Fruit fly (Drosophila melanogaster) whole organism, embryonic: ENCODE results near the gene Cks85A.

Source experiments
- Aef1 ChIP-seq: fragments of 200-800 bp; sonication (Bioruptor generic); IDR thresholded peaks from 3 replicates; pipeline ENCODE4 v1.3.6; 2022; ENCODE audit warnings: missing biosample characterization, missing genetic modification characterization
- CG10209 ChIP-seq: fragments of 200-800 bp; sonication (Bioruptor generic); optimal IDR thresholded peaks from 3 replicates; lab custom pipeline; 2017; ENCODE audit warnings: missing biosample characterization, mild to moderate bottlenecking, missing genetic modification characterization, missing genetic modification reagents
- CG10979 ChIP-seq: fragments of 200-800 bp; sonication (Bioruptor generic); optimal IDR thresholded peaks from 2 replicates; lab custom pipeline; 2018; ENCODE audit warnings: missing biosample characterization, mild to moderate bottlenecking, missing genetic modification characterization, moderate library complexity
- CG11398 ChIP-seq: fragments of 200-800 bp; sonication (Bioruptor generic); optimal IDR thresholded peaks from 2 replicates; lab custom pipeline; 2016; ENCODE audit warnings: missing biosample characterization, missing genetic modification characterization
- CG12659 ChIP-seq: fragments of 200-800 bp; sonication (Bioruptor generic); optimal IDR thresholded peaks from 3 replicates; lab custom pipeline; 2017; ENCODE audit warnings: mild to moderate bottlenecking, missing biosample characterization, missing genetic modification reagents, missing genetic modification characterization
- CG15514 ChIP-seq: fragments of 200-800 bp; sonication (Bioruptor generic); optimal IDR thresholded peaks from 3 replicates; lab custom pipeline; 2017; ENCODE audit warnings: missing biosample characterization, missing genetic modification characterization, mild to moderate bottlenecking, moderate library complexity, missing genetic modification reagents
- CG17385 ChIP-seq: fragments of 200-800 bp; sonication (Bioruptor generic); optimal IDR thresholded peaks from 3 replicates; lab custom pipeline; 2018; ENCODE audit warnings: missing biosample characterization, mild to moderate bottlenecking, missing genetic modification characterization
- CG17829 ChIP-seq: fragments of 200-800 bp; optimal IDR thresholded peaks from 2 replicates; lab custom pipeline; 2019; ENCODE audit warnings: missing biosample characterization, mild to moderate bottlenecking, missing genetic modification characterization, moderate library complexity
- CG18599 ChIP-seq: fragments of 200-800 bp; sonication (Bioruptor generic); optimal IDR thresholded peaks from 3 replicates; lab custom pipeline; 2017; ENCODE audit warnings: missing biosample characterization, missing genetic modification characterization, mild to moderate bottlenecking, moderate library complexity, missing genetic modification reagents
- CG18619 ChIP-seq: fragments of 200-800 bp; sonication (Bioruptor generic); optimal IDR thresholded peaks from 3 replicates; lab custom pipeline; 2017; ENCODE audit warnings: missing biosample characterization, mild to moderate bottlenecking, missing genetic modification characterization
- CG2120 ChIP-seq: fragments of 200-800 bp; sonication (Bioruptor generic); optimal IDR thresholded peaks from 3 replicates; lab custom pipeline; 2016; ENCODE audit warnings: missing biosample characterization, missing genetic modification characterization
- CG2712 ChIP-seq: fragments of 200-800 bp; optimal IDR thresholded peaks from 3 replicates; lab custom pipeline; 2019; ENCODE audit warnings: missing biosample characterization, mild to moderate bottlenecking, missing genetic modification characterization, moderate library complexity
- CG31441 ChIP-seq: fragments of 200-800 bp; sonication (Bioruptor generic); IDR thresholded peaks from 2 replicates; pipeline ENCODE4 v1.3.6; 2022; ENCODE audit warnings: missing biosample characterization, missing genetic modification characterization
- CG3281 ChIP-seq: fragments of 200-800 bp; sonication (Bioruptor generic); optimal IDR thresholded peaks from 3 replicates; lab custom pipeline; 2017; ENCODE audit warnings: missing biosample characterization, mild to moderate bottlenecking, missing genetic modification characterization
- CG34422 ChIP-seq: fragments of 200-800 bp; sonication (Bioruptor generic); IDR thresholded peaks from 3 replicates; pipeline ENCODE4 v1.3.6; 2022; ENCODE audit warnings: missing biosample characterization, missing genetic modification characterization
- CG4854 ChIP-seq: fragments of 200-800 bp; sonication (Bioruptor generic); optimal IDR thresholded peaks from 2 replicates; lab custom pipeline; 2016; ENCODE audit warnings: missing biosample characterization, missing genetic modification characterization, inconsistent platforms
- CG6813 ChIP-seq: fragments of 200-800 bp; sonication (Bioruptor generic); optimal IDR thresholded peaks from 2 replicates; lab custom pipeline; 2017; ENCODE audit warnings: missing biosample characterization, missing genetic modification characterization, mild to moderate bottlenecking, moderate library complexity, missing genetic modification reagents
- CG6854 ChIP-seq: fragments of 200-800 bp; sonication (Bioruptor generic); optimal IDR thresholded peaks from 3 replicates; lab custom pipeline; 2017; ENCODE audit warnings: missing biosample characterization, mild to moderate bottlenecking, missing genetic modification characterization
- CG7839 ChIP-seq: fragments of 200-800 bp; sonication (Bioruptor generic); optimal IDR thresholded peaks from 3 replicates; lab custom pipeline; 2018; ENCODE audit warnings: missing biosample characterization, mild to moderate bottlenecking, missing genetic modification characterization, moderate library complexity
- CG9437 ChIP-seq: fragments of 200-800 bp; sonication (Bioruptor generic); optimal IDR thresholded peaks from 2 replicates; lab custom pipeline; 2018; ENCODE audit warnings: missing biosample characterization, mild to moderate bottlenecking, missing genetic modification characterization
- CoRest ChIP-seq: fragments of 200-800 bp; sonication (Bioruptor generic); optimal IDR thresholded peaks from 3 replicates; lab custom pipeline; 2018; ENCODE audit warnings: missing biosample characterization, mild to moderate bottlenecking, missing genetic modification characterization, moderate library complexity
- Dad ChIP-seq: fragments of 200-800 bp; sonication (Bioruptor generic); optimal IDR thresholded peaks from 3 replicates; lab custom pipeline; 2016; ENCODE audit warnings: missing biosample characterization, missing genetic modification characterization
- Drgx ChIP-seq: fragments of 200-800 bp; sonication (Bioruptor generic); IDR thresholded peaks from 2 replicates; pipeline ENCODE4 v1.3.6; 2022; ENCODE audit warnings: missing biosample characterization, missing genetic modification characterization
- Fer3 ChIP-seq: fragments of 200-800 bp; sonication (Bioruptor generic); optimal IDR thresholded peaks from 2 replicates; lab custom pipeline; 2018; ENCODE audit warnings: missing biosample characterization, mild to moderate bottlenecking, missing genetic modification characterization, moderate library complexity
- HHEX ChIP-seq: fragments of 200-800 bp; sonication (Bioruptor generic); optimal IDR thresholded peaks from 3 replicates; lab custom pipeline; 2017; ENCODE audit warnings: missing biosample characterization, mild to moderate bottlenecking, missing genetic modification characterization, missing genetic modification reagents
- Hand ChIP-seq: fragments of 200-800 bp; sonication (Bioruptor generic); optimal IDR thresholded peaks from 2 replicates; lab custom pipeline; 2017; ENCODE audit warnings: mild to moderate bottlenecking, missing biosample characterization, missing genetic modification reagents, missing genetic modification characterization
- Hmr ChIP-seq: fragments of 200-800 bp; sonication (Bioruptor generic); optimal IDR thresholded peaks from 3 replicates; lab custom pipeline; 2017; ENCODE audit warnings: mild to moderate bottlenecking, missing biosample characterization, missing genetic modification reagents, missing genetic modification characterization
- Meics ChIP-seq: fragments of 200-800 bp; sonication (Bioruptor generic); optimal IDR thresholded peaks from 2 replicates; lab custom pipeline; 2017; ENCODE audit warnings: missing biosample characterization, mild to moderate bottlenecking, missing genetic modification characterization
- NK7.1 ChIP-seq: fragments of 200-800 bp; sonication (Bioruptor generic); optimal IDR thresholded peaks from 3 replicates; lab custom pipeline; 2016; ENCODE audit warnings: missing biosample characterization, missing genetic modification characterization
- Nf-YB ChIP-seq: fragments of 200-800 bp; sonication (Bioruptor generic); optimal IDR thresholded peaks from 3 replicates; lab custom pipeline; 2019; ENCODE audit warnings: missing biosample characterization, mild to moderate bottlenecking, missing genetic modification characterization, moderate library complexity
- Sox102F ChIP-seq: fragments of 200-800 bp; sonication (Bioruptor generic); optimal IDR thresholded peaks from 2 replicates; lab custom pipeline; 2018; ENCODE audit warnings: missing biosample characterization, mild to moderate bottlenecking, missing genetic modification characterization, moderate library complexity
- Ssrp ChIP-seq: fragments of 200-800 bp; sonication (Bioruptor generic); optimal IDR thresholded peaks from 2 replicates; lab custom pipeline; 2018; ENCODE audit warnings: missing biosample characterization, mild to moderate bottlenecking, missing genetic modification characterization, moderate library complexity
- ap ChIP-seq: fragments of 200-800 bp; sonication (Bioruptor generic); IDR thresholded peaks from 2 replicates; pipeline ENCODE4 v1.3.6; 2022; ENCODE audit warnings: missing biosample characterization, missing genetic modification characterization
- bcd ChIP-seq: fragments of 200-800 bp; sonication (Bioruptor generic); optimal IDR thresholded peaks from 2 replicates; lab custom pipeline; 2017; ENCODE audit warnings: missing biosample characterization, mild to moderate bottlenecking, missing genetic modification characterization
- ewg ChIP-seq: fragments of 200-800 bp; sonication (Bioruptor generic); optimal IDR thresholded peaks from 3 replicates; lab custom pipeline; 2017; ENCODE audit warnings: mild to moderate bottlenecking, missing biosample characterization, missing genetic modification reagents, missing genetic modification characterization
- gcm ChIP-seq: fragments of 200-800 bp; sonication (Bioruptor generic); optimal IDR thresholded peaks from 2 replicates; lab custom pipeline; 2019; ENCODE audit warnings: missing biosample characterization, mild to moderate bottlenecking, missing genetic modification characterization, moderate library complexity
- grau ChIP-seq: fragments of 200-800 bp; optimal IDR thresholded peaks from 3 replicates; lab custom pipeline; 2019; ENCODE audit warnings: missing biosample characterization, mild to moderate bottlenecking, missing genetic modification characterization, moderate library complexity
- insv ChIP-seq, 2 experiments: fragments of 200-800 bp; sonication (Bioruptor generic); optimal IDR thresholded peaks; 3 replicates each; lab custom pipeline; 2016 to 2018; ENCODE audit warnings: missing biosample characterization in 2 of 2, missing genetic modification characterization in 2 of 2
- lab ChIP-seq: fragments of 200-800 bp; sonication (Bioruptor generic); optimal IDR thresholded peaks from 3 replicates; lab custom pipeline; 2017; ENCODE audit warnings: missing biosample characterization, missing genetic modification characterization, mild to moderate bottlenecking, moderate library complexity, missing genetic modification reagents
- lbe ChIP-seq: fragments of 200-800 bp; sonication (Bioruptor generic); optimal IDR thresholded peaks from 2 replicates; lab custom pipeline; 2016; ENCODE audit warnings: missing biosample characterization, mild to moderate bottlenecking, missing genetic modification characterization
- lola ChIP-seq, 3 experiments: fragments of >200 bp in 2 of 3; fragments of 200-800 bp in 1 of 3; sonication (Bioruptor generic) in 1 of 3; optimal IDR thresholded peaks; 2 replicates each; lab custom pipeline; 2017 to 2019; ENCODE audit warnings: missing biosample characterization in 3 of 3, missing genetic modification characterization in 3 of 3, mild to moderate bottlenecking in 1 of 3, moderate library complexity in 1 of 3
- nom ChIP-seq: fragments of 200-800 bp; sonication (Bioruptor generic); optimal IDR thresholded peaks from 2 replicates; lab custom pipeline; 2017; ENCODE audit warnings: missing biosample characterization, missing genetic modification characterization, mild to moderate bottlenecking, moderate library complexity, missing genetic modification reagents
- odd ChIP-seq: fragments of 200-800 bp; sonication (Bioruptor generic); optimal IDR thresholded peaks from 2 replicates; lab custom pipeline; 2017; ENCODE audit warnings: missing biosample characterization, mild to moderate bottlenecking, missing genetic modification characterization
- p53 ChIP-seq: fragments of 200-800 bp; sonication (Bioruptor generic); optimal IDR thresholded peaks from 2 replicates; lab custom pipeline; 2016; ENCODE audit warnings: missing biosample characterization, missing genetic modification characterization
- pan ChIP-seq, 4 experiments: fragments of >200 bp in 3 of 4; fragments of 200-800 bp in 1 of 4; sonication (Bioruptor generic) in 1 of 4; optimal IDR thresholded peaks in 3 of 4; IDR thresholded peaks in 1 of 4; 2 replicates each; pipeline versions ENCODE4 v1.3.6 to Lab custom; 2017 to 2022; ENCODE audit warnings: missing biosample characterization in 2 of 4, missing genetic modification characterization in 2 of 4, mixed read lengths in 1 of 4
- phol ChIP-seq: fragments of 200-800 bp; sonication (Bioruptor generic); optimal IDR thresholded peaks from 3 replicates; lab custom pipeline; 2018; ENCODE audit warnings: missing biosample characterization, mild to moderate bottlenecking, missing genetic modification characterization, moderate library complexity
- sens ChIP-seq: fragments of 200-800 bp; sonication (Bioruptor generic); peaks from one replicate; lab custom pipeline; 2016; ENCODE audit warnings: missing biosample characterization, missing genetic modification characterization
- unpg ChIP-seq: fragments of 200-800 bp; sonication (Bioruptor generic); optimal IDR thresholded peaks from 3 replicates; lab custom pipeline; 2018; ENCODE audit warnings: missing biosample characterization, mild to moderate bottlenecking, missing genetic modification characterization, moderate library complexity

The Cks85A gene

dm6 chr3R:8712722-8713131 lies 5.5 kb downstream of the Cks85A start, which contains the start of gene CG8112 (continued):
- TF ChIP-seq CG34422: no peak
- peak; percentile 34 for TF ChIP-seq CG2712 (tag; lab: Kevin White, UChicago)
- peak; percentile 30 for TF ChIP-seq Fer3 (tag; lab: Kevin White, UChicago)
- TF ChIP-seq CoRest (tag; lab: Kevin White, UChicago): peak; percentile 32
- TF ChIP-seq p53 (GFP tag; lab: Kevin White, UChicago): no peak
- peak; percentile 38 for TF ChIP-seq CG12659
- peak; percentile 65 for TF ChIP-seq lab (GFP tag; lab: Kevin White, UChicago)
- TF ChIP-seq CG18619 (GFP tag; lab: Kevin White, UChicago): peak; percentile 42
- peak; percentile 3 for TF ChIP-seq CG6854 (GFP tag; lab: Kevin White, UChicago)
- TF ChIP-seq unpg (GFP tag; lab: Kevin White, UChicago): peak; percentile 0
- no peak for TF ChIP-seq CG4854 (GFP tag; lab: Kevin White, UChicago)
- TF ChIP-seq CG3281: peak; percentile 19
- peak; percentile 48 for TF ChIP-seq CG18599 (GFP tag; lab: Kevin White, UChicago)
- TF ChIP-seq CG7839 (tag; lab: Kevin White, UChicago): peak; percentile 14
- TF ChIP-seq CG17829: peak; percentile 21
- no peak for TF ChIP-seq phol (tag; lab: Kevin White, UChicago)
- peak; percentile 24 for TF ChIP-seq CG15514 (GFP tag; lab: Kevin White, UChicago)
- TF ChIP-seq lola (GFP tag; optimal IDR thresholded peaks at IDR 0.05; lab: Kevin White, UChicago): peak in 1 of 3 experiments; percentile 2
- TF ChIP-seq Drgx (GFP tag; lab: Robert Waterston, UW): peak; percentile 35; the same call in 1 of the 2 replicates
- peak; percentile 9 for TF ChIP-seq nom
- TF ChIP-seq Meics (GFP tag; lab: Kevin White, UChicago): peak; percentile 54
- peak; percentile 45 for TF ChIP-seq odd (GFP tag; lab: Kevin White, UChicago)
- peak; percentile 22 for TF ChIP-seq CG9437 (GFP tag; lab: Kevin White, UChicago)
- TF ChIP-seq HHEX (GFP tag; lab: Kevin White, UChicago): peak; percentile 6
- peak; percentile 32 for TF ChIP-seq lbe (GFP tag; lab: Kevin White, UChicago)
- TF ChIP-seq CG10979 (tag; lab: Kevin White, UChicago): peak; percentile 11
- TF ChIP-seq Hand (GFP tag; lab: Kevin White, UChicago): peak; percentile 39
- peak; percentile 16 for TF ChIP-seq bcd (GFP tag; lab: Kevin White, UChicago)
- TF ChIP-seq CG10209 (GFP tag; lab: Kevin White, UChicago): peak; percentile 16
- peak; percentile 17 for TF ChIP-seq CG2120 (GFP tag; lab: Kevin White, UChicago)
- no peak for TF ChIP-seq ewg (GFP tag; lab: Kevin White, UChicago)
- peak; percentile 51 for TF ChIP-seq grau (tag; lab: Kevin White, UChicago)
- no peak for TF ChIP-seq Dad (GFP tag; lab: Kevin White, UChicago)
- TF ChIP-seq Ssrp: peak; percentile 11
- peak; percentile 12 for TF ChIP-seq sens
- TF ChIP-seq insv (GFP tag; optimal IDR thresholded peaks at IDR 0.05; lab: Kevin White, UChicago): no peak
- TF ChIP-seq CG6813 (GFP tag; lab: Kevin White, UChicago): peak; percentile 24
- TF ChIP-seq Aef1 (GFP tag; lab: Robert Waterston, UW): 0 out of 3 replicates have a peak, but pooled peaks have one; percentile 22
- TF ChIP-seq NK7.1: no peak
- peak; percentile 46 for TF ChIP-seq Hmr (GFP tag; lab: Kevin White, UChicago)
- no peak for TF ChIP-seq pan (optimal IDR thresholded peaks at IDR 0.05; lab: Kevin White, UChicago)
- no peak for TF ChIP-seq pan (GFP tag; optimal IDR thresholded peaks at IDR 0.05 in 1 of 2, IDR thresholded peaks at IDR 0.05 in 1 of 2)
- TF ChIP-seq CG31441: 0 out of 2 replicates have a peak, but pooled peaks have one; percentile 23
- peak; percentile 21 for TF ChIP-seq CG17385 (GFP tag; lab: Kevin White, UChicago)
- TF ChIP-seq Nf-YB (GFP tag; lab: Kevin White, UChicago): peak; percentile 6
- TF ChIP-seq Sox102F (GFP tag; lab: Kevin White, UChicago): peak; percentile 33
- TF ChIP-seq gcm (GFP tag; lab: Kevin White, UChicago): peak; percentile 5
- TF ChIP-seq ap: 0 out of 2 replicates have a peak, but pooled peaks have one; percentile 13
- no peak for TF ChIP-seq CG11398 (GFP tag; lab: Kevin White, UChicago)
